Worm (Caenorhabditis elegans): ENCODE measurements around the gene picc-1.
"Not testable (repeated sequence)": the region's sequence is repeated elsewhere in the genome, so short reads cannot be mapped to it uniquely, and the experiment has no call there.

picc-1 gene

ce11 chrV:6038405-6039151 is 19.8 kb downstream of the picc-1 start, which contains the start of gene F29G9.1:
F29G9.1 (plus strand) TSS chrV:6039101.
- TF ChIP-seq fkh-10 (GFP tag; optimal IDR thresholded peaks at IDR 0.05); hlh-13 (GFP tag; optimal IDR thresholded peaks at IDR 0.05); npax-4 (tag; optimal IDR thresholded peaks at IDR 0.05): not testable (repeated sequence)

- TF ChIP-seq pax-1 (tag; optimal IDR thresholded peaks at IDR 0.05) (no peak), nhr-232 (tag; optimal IDR thresholded peaks at IDR 0.05) (no peak), ceh-2 (tag; optimal IDR thresholded peaks at IDR 0.05) (no peak), pros-1 (tag; optimal IDR thresholded peaks at IDR 0.05) (no peak)
These were observed 22.6 kb downstream of the picc-1 start, which contains the start of gene R01B10.2 for ce11 chrV:6041375-6041774. R01B10.2 (minus strand) TSS chrV:6041475.

DNA sequence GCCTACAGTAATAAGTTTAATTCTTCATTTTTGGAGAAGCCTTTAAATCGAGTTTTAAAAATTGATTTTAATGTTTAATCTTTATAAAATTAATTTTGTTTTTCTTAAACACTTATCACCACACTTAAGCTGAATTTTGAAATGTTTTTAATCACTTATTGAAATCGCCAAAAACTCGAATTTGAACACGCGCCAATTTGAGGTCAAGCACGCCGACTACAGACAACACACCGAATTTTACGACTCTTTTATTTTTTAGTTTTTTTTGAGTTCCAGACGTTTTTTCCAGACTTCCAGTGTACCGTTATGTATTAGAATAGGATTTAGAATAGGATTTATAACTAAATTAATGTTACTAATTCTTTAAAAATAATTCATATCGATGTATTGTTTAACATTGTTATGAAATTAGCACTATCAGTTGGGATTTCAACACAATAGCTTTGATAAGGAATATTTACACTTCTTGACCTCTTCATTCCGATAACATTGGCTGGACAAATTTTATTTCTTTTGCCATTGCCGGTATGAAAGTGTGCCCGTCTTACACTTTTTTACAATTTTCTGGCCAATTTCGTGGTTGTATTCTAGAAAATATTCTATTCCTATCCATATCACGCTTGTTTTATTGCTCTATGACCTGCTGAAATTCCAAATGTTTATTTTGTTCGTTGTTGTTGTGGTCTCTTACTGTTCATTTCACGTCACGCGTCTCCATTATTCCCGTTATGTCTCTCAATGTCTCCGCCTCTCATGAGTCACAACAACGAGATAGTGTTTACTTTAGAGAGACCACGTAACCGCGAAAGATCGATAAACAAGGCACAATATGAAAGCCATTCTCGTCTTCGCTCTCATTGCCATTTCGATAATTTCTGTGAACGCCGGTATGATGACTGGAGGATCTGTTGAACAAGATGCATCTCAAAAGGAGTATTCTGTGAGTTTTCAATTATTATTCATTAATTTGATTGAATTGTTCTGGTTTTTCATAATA is 24.8 kb downstream of the picc-1 start, which contains the start of gene cpi-2:
TSS of gene cpi-2 (plus strand) at position 788 of the 997 bp plus-strand sequence.
- peak; percentile 45 for TF ChIP-seq pax-1 (tag; optimal IDR thresholded peaks at IDR 0.05)
- TF ChIP-seq ceh-45 (GFP tag; IDR thresholded peaks at IDR 0.05), result no peak
- TF ChIP-seq ceh-18 (tag; optimal IDR thresholded peaks at IDR 0.05), result no peak
- peak; percentile 16 for TF ChIP-seq ceh-31 (tag; optimal IDR thresholded peaks at IDR 0.05)
- peak; percentile 35 for TF ChIP-seq hlh-30 (tag; optimal IDR thresholded peaks at IDR 0.05; ENCODE audit: insufficient read depth)
- peak; percentile 69 for TF ChIP-seq elt-2 (tag; optimal IDR thresholded peaks at IDR 0.05)
- peak; percentile 13 for TF ChIP-seq nfya-1 (tag; optimal IDR thresholded peaks at IDR 0.05)
- TF ChIP-seq lim-6 (tag; optimal IDR thresholded peaks at IDR 0.05), result no peak
- peak; percentile 29 for TF ChIP-seq rnt-1 (tag; optimal IDR thresholded peaks at IDR 0.05)
- TF ChIP-seq ceh-48 (tag; optimal IDR thresholded peaks at IDR 0.05), result peak; percentile 88
- TF ChIP-seq unc-55 (GFP tag; optimal IDR thresholded peaks at IDR 0.05), result peak; percentile 10
- no peak for TF ChIP-seq ceh-22 (tag; optimal IDR thresholded peaks at IDR 0.05)

DNA sequence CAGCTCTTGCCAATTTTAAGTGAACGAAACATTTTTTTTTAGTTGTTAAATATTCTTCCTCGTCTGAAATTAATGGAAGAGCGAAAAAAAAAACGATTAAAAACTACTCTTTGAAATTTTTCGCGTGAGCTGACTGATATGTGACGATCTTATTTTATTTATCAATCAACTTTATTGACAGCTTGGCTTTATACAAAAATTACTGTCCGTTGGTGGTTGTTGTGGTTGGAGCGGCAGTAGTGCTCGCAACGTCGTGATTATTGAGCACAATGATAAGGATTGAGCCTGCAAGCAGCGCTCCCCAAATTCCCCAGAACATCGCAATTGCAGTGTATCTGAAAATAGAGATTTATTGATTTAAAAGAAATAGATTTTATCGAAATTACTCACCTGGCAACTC is 25.7 kb downstream of the picc-1 start:
- TF ChIP-seq fkh-6 (tag; optimal IDR thresholded peaks at IDR 0.05), result no peak
- TF ChIP-seq ceh-45 (GFP tag; IDR thresholded peaks at IDR 0.05), result no peak
- TF ChIP-seq unc-3 (GFP tag; conservative IDR thresholded peaks at IDR 0.05), result no peak
- TF ChIP-seq unc-3 (tag; optimal IDR thresholded peaks at IDR 0.05), result no peak
- TF ChIP-seq madf-2 (tag; optimal IDR thresholded peaks at IDR 0.05), result no peak
- no peak for TF ChIP-seq ceh-14 (tag; optimal IDR thresholded peaks at IDR 0.05)
- no peak for TF ChIP-seq ceh-24 (tag; optimal IDR thresholded peaks at IDR 0.05)
- no peak for TF ChIP-seq pha-4 (tag; optimal IDR thresholded peaks at IDR 0.05)
- no peak for TF ChIP-seq ceh-9 (tag; optimal IDR thresholded peaks at IDR 0.05)
- no peak for TF ChIP-seq ama-1 (optimal IDR thresholded peaks at IDR 0.05)
- TF ChIP-seq hlh-13 (GFP tag; optimal IDR thresholded peaks at IDR 0.05), result no peak
- TF ChIP-seq dmd-4 (tag; optimal IDR thresholded peaks at IDR 0.05; ENCODE audit: borderline replicate concordance), result no peak
- no peak for TF ChIP-seq C38D4.7 (GFP tag; optimal IDR thresholded peaks at IDR 0.05)
- no peak for TF ChIP-seq Y22D7AL.16 (tag; optimal IDR thresholded peaks at IDR 0.05)
- no peak for TF ChIP-seq ceh-19 (GFP tag; optimal IDR thresholded peaks at IDR 0.05)
